Fruit fly (Drosophila melanogaster) S2 (cell line): ENCODE data around the gene pr.

Experiments used
- CG8478 ChIP-seq: fragments of >200 bp; optimal IDR thresholded peaks from 2 replicates; lab custom pipeline; 2018
- CTCF ChIP-seq, 2 experiments: fragments of >200 bp; optimal IDR thresholded peaks; 2 replicates each; lab custom pipeline; 2018

dm6 chr2L:20025711-20026110, 49.5 kb downstream of the pr start, which contains the start of gene AANATL3:
- TF ChIP-seq CTCF (optimal IDR thresholded peaks at IDR 0.05; lab: Kevin White, UChicago) (no peak), CG8478 (lab: Kevin White, UChicago) (no peak)
